Fruit fly (Drosophila melanogaster) whole organism, adult: ENCODE data around the gene Fas3.

Experiments
- CG11617 ChIP-seq: fragments of 200-800 bp; sonication (Bioruptor generic); optimal IDR thresholded peaks from 2 replicates; lab custom pipeline; 2017; ENCODE audit warnings: mild to moderate bottlenecking, missing biosample characterization, missing genetic modification reagents, missing genetic modification characterization
- CG33017 ChIP-seq: fragments of 200-800 bp; sonication (Bioruptor generic); optimal IDR thresholded peaks from 2 replicates; lab custom pipeline; 2018; ENCODE audit warnings: missing biosample characterization, mild to moderate bottlenecking, missing genetic modification characterization, moderate library complexity
- Crg-1 ChIP-seq: fragments of 200-800 bp; sonication (Bioruptor generic); optimal IDR thresholded peaks from 2 replicates; lab custom pipeline; 2016; ENCODE audit warnings: missing biosample characterization, missing genetic modification characterization
- Hr96 ChIP-seq: fragments of 200-800 bp; sonication (Bioruptor generic); optimal IDR thresholded peaks from 2 replicates; lab custom pipeline; 2016; ENCODE audit warnings: missing biosample characterization, missing genetic modification characterization
- Mnt ChIP-seq: fragments of 200-800 bp; sonication (Bioruptor generic); optimal IDR thresholded peaks from 2 replicates; lab custom pipeline; 2016; ENCODE audit warnings: missing biosample characterization, mild to moderate bottlenecking, missing genetic modification characterization
- cic ChIP-seq: fragments of 200-800 bp; sonication (Bioruptor generic); optimal IDR thresholded peaks from 2 replicates; lab custom pipeline; 2017; ENCODE audit warnings: missing biosample characterization, mild to moderate bottlenecking, missing genetic modification characterization, moderate library complexity
- ovo ChIP-seq: fragments of 200-800 bp; sonication (Bioruptor generic); optimal IDR thresholded peaks from 2 replicates; lab custom pipeline; 2016; ENCODE audit warnings: missing biosample characterization, missing genetic modification characterization
- tj ChIP-seq: fragments of 200-800 bp; sonication (Bioruptor generic); optimal IDR thresholded peaks from 3 replicates; lab custom pipeline; 2017; ENCODE audit warnings: missing biosample characterization, mild to moderate bottlenecking, missing genetic modification characterization, moderate library complexity
- toe ChIP-seq: fragments of 200-800 bp; sonication (Bioruptor generic); optimal IDR thresholded peaks from 2 replicates; lab custom pipeline; 2016; ENCODE audit warnings: missing biosample characterization, missing genetic modification characterization

DNA sequence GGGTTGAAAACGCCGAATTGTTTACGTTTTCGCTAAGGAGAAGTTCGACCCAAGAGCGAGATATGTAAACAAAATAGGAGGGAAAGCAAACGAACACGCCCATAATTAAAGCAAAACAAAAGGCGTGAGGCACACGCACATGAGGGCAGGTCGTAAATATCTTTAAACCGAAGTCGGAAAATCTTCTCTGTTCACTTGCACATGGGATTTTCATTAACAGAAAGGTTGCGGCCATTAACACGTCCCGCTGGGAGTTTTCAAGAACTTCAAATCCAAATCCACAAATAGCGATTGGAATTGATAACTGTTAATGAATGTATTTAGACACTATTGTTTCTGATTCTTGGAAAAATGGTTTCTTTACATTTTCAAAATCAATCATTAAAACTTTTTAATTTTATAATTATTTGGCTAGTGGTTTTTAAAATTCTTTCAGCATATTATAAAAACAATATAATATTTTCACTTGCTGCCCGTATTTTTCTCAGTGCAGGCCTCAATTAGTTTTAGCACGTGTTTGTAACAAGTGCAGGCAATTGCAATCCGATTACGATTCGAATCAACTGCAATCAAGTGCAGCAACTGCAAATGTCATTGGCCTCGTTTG, 14.0 kb downstream of the Fas3 start:
- TF ChIP-seq Crg-1 (no peak), Hr96 (no peak), ovo (GFP tag; lab: Kevin White, UChicago) (no peak), cic (GFP tag; lab: Kevin White, UChicago) (no peak), CG11617 (GFP tag; lab: Kevin White, UChicago) (no peak), Mnt (GFP tag; lab: Kevin White, UChicago) (no peak), toe (GFP tag; lab: Kevin White, UChicago) (no peak), tj (GFP tag; lab: Kevin White, UChicago) (no peak), CG33017 (no peak)
